Worm (Caenorhabditis elegans) whole organism, L4 larva: ENCODE measurements around the gene F23F1.10.
A peak's percentile ranks its signal among the peaks of the same experiment; 100 is the strongest.

ENCODE experiments used
- aha-1 ChIP-seq: fragments of 150-350 bp; peaks from one replicate; lab custom pipeline; 2014; ENCODE audit warnings: missing biosample characterization, missing genetic modification characterization
- arid-1 ChIP-seq: fragments of 200-800 bp; sonication (Bioruptor generic); conservative IDR thresholded peaks from 2 replicates; pipeline ENCODE4 v1.3.6; 2022; ENCODE audit warnings: missing genetic modification reagents, missing genetic modification characterization, missing compliant biosample characterization
- attf-4 ChIP-seq: sonication (generic microtip); optimal IDR thresholded peaks from 3 replicates; lab custom pipeline; 2017; ENCODE audit warnings: missing biosample characterization, missing genetic modification characterization
- ceh-20 ChIP-seq: fragments of 200-800 bp; sonication (Bioruptor generic); IDR thresholded peaks from 2 replicates; pipeline ENCODE4 v1.3.6; 2022; ENCODE audit warnings: missing genetic modification reagents, missing genetic modification characterization, missing compliant biosample characterization
- ceh-82 ChIP-seq: sonication (generic microtip); optimal IDR thresholded peaks from 2 replicates; lab custom pipeline; 2017; ENCODE audit warnings: missing biosample characterization, missing genetic modification characterization
- daf-16 ChIP-seq, 3 experiments: sonication (generic microtip); optimal IDR thresholded peaks; 2 replicates each; lab custom pipeline; 2016 to 2017; ENCODE audit warnings: missing genetic modification characterization in 3 of 3, missing genetic modification reagents in 3 of 3, mild to moderate bottlenecking in 2 of 3, missing compliant biosample characterization in 2 of 3, missing biosample characterization in 1 of 3, moderate library complexity in 1 of 3
- dve-1 ChIP-seq: sonication (generic microtip); optimal IDR thresholded peaks from 2 replicates; lab custom pipeline; 2017; ENCODE audit warnings: antibody characterized with exemption, mild to moderate bottlenecking, missing genetic modification characterization, missing compliant biosample characterization; ENCODE audit not compliant: insufficient read depth
- fkh-10 ChIP-seq: fragments of 150-350 bp; optimal IDR thresholded peaks from 2 replicates; lab custom pipeline; 2014; ENCODE audit warnings: missing biosample characterization, missing genetic modification reagents, missing genetic modification characterization
- hlh-11 ChIP-seq: fragments of 200-800 bp; sonication (Bioruptor generic); optimal IDR thresholded peaks from 2 replicates; lab custom pipeline; 2018; ENCODE audit warnings: mild to moderate bottlenecking, missing genetic modification characterization, missing compliant biosample characterization
- hlh-30 ChIP-seq: sonication (generic microtip); optimal IDR thresholded peaks from 2 replicates; lab custom pipeline; 2017; ENCODE audit warnings: antibody characterized with exemption, mild to moderate bottlenecking, missing genetic modification characterization, missing compliant biosample characterization; ENCODE audit not compliant: insufficient read depth
- hmg-1.1 ChIP-seq: fragments of 200-800 bp; sonication (Bioruptor generic); IDR thresholded peaks from 2 replicates; pipeline ENCODE4 v1.3.6; 2022; ENCODE audit warnings: missing genetic modification reagents, missing genetic modification characterization, missing compliant biosample characterization
- lin-15B ChIP-seq: fragments of 150-350 bp; sonication (generic microtip); optimal IDR thresholded peaks from 3 replicates; lab custom pipeline; 2014; ENCODE audit warnings: missing biosample characterization, missing genetic modification characterization
- madf-9 ChIP-seq: fragments of 200-800 bp; sonication (Bioruptor generic); conservative IDR thresholded peaks from 2 replicates; pipeline ENCODE4 v1.3.6; 2022; ENCODE audit warnings: missing genetic modification reagents, missing genetic modification characterization, missing compliant biosample characterization
- mdl-1 ChIP-seq, 2 experiments: fragments of 150-350 bp in 1 of 2; sonication (generic microtip) in 1 of 2; optimal IDR thresholded peaks; 2 replicates each; lab custom pipeline; 2014 to 2017; ENCODE audit warnings: missing biosample characterization in 2 of 2, missing genetic modification characterization in 2 of 2
- mep-1 ChIP-seq: fragments of 150-350 bp; sonication (generic microtip); optimal IDR thresholded peaks from 3 replicates; lab custom pipeline; 2014; ENCODE audit warnings: missing biosample characterization, missing genetic modification characterization
- mxl-3 ChIP-seq: fragments of 200-800 bp; sonication (Bioruptor generic); optimal IDR thresholded peaks from 2 replicates; lab custom pipeline; 2018; ENCODE audit warnings: mild to moderate bottlenecking, missing genetic modification characterization, missing compliant biosample characterization
- nhr-102 ChIP-seq: sonication (generic microtip); optimal IDR thresholded peaks from 2 replicates; lab custom pipeline; 2016; ENCODE audit warnings: mild to moderate bottlenecking, missing genetic modification characterization, moderate library complexity, missing compliant biosample characterization
- nhr-11 ChIP-seq: fragments of 150-350 bp; optimal IDR thresholded peaks from 2 replicates; lab custom pipeline; 2014; ENCODE audit warnings: missing biosample characterization, missing genetic modification characterization
- nhr-25 ChIP-seq: sonication (generic microtip); optimal IDR thresholded peaks from 2 replicates; lab custom pipeline; 2017; ENCODE audit warnings: missing genetic modification characterization, mild to moderate bottlenecking, missing compliant biosample characterization, antibody characterized with exemption, moderate library complexity, borderline replicate concordance; ENCODE audit not compliant: insufficient read depth
- nhr-28 ChIP-seq: fragments of 150-350 bp; optimal IDR thresholded peaks from 2 replicates; lab custom pipeline; 2014; ENCODE audit warnings: missing biosample characterization, missing genetic modification characterization
- nhr-48 ChIP-seq: sonication (generic microtip); optimal IDR thresholded peaks from 2 replicates; lab custom pipeline; 2016; ENCODE audit warnings: mild to moderate bottlenecking, missing genetic modification characterization, missing compliant biosample characterization
- nhr-6 ChIP-seq: fragments of 150-350 bp; optimal IDR thresholded peaks from 2 replicates; lab custom pipeline; 2014; ENCODE audit warnings: missing biosample characterization, missing genetic modification characterization
- pqm-1 ChIP-seq: sonication (generic microtip); optimal IDR thresholded peaks from 2 replicates; lab custom pipeline; 2017; ENCODE audit warnings: missing biosample characterization, missing genetic modification characterization
- rbr-2 ChIP-seq: sonication (generic microtip); optimal IDR thresholded peaks from 2 replicates; lab custom pipeline; 2016; ENCODE audit warnings: missing genotype, missing genetic modification characterization, missing compliant biosample characterization
- saeg-2 ChIP-seq: fragments of 200-800 bp; sonication (Bioruptor generic); IDR thresholded peaks from 2 replicates; pipeline ENCODE4 v1.3.6; 2022; ENCODE audit warnings: missing genetic modification reagents, missing genetic modification characterization, missing compliant biosample characterization
- set-16 ChIP-seq: fragments of 200-800 bp; sonication (Bioruptor generic); IDR thresholded peaks from 2 replicates; pipeline ENCODE4 v1.3.6; 2022; ENCODE audit warnings: missing genetic modification reagents, missing genetic modification characterization, missing compliant biosample characterization
- snpc-4 ChIP-seq: fragments of 150-350 bp; optimal IDR thresholded peaks from 2 replicates; lab custom pipeline; 2014; ENCODE audit warnings: missing biosample characterization, missing genetic modification characterization
- spr-1 ChIP-seq: sonication (generic microtip); optimal IDR thresholded peaks from 2 replicates; lab custom pipeline; 2016; ENCODE audit warnings: mild to moderate bottlenecking, missing genetic modification characterization, missing compliant biosample characterization
- unc-62 ChIP-seq, 3 experiments: fragments of 150-350 bp in 1 of 3; sonication (generic microtip); optimal IDR thresholded peaks in 2 of 3; peaks in 1 of 3; 1 replicate in 1 of 3; 2 replicates in 2 of 3; lab custom pipeline; 2014 to 2017; ENCODE audit warnings: missing biosample characterization in 3 of 3, missing genetic modification characterization in 3 of 3, missing genetic modification reagents in 3 of 3, missing genotype in 1 of 3
- vab-7 ChIP-seq: fragments of 200-800 bp; sonication (Bioruptor generic); IDR thresholded peaks from 2 replicates; pipeline ENCODE4 v1.3.6; 2022; ENCODE audit warnings: missing genetic modification reagents, missing genetic modification characterization, missing compliant biosample characterization
- zfp-3 ChIP-seq: fragments of 200-800 bp; sonication (Bioruptor generic); conservative IDR thresholded peaks from 2 replicates; pipeline ENCODE4 v1.3.6; 2022; ENCODE audit warnings: missing genetic modification reagents, missing genetic modification characterization, missing compliant biosample characterization
- zip-11 ChIP-seq: fragments of 200-800 bp; sonication (Bioruptor generic); IDR thresholded peaks from 2 replicates; pipeline ENCODE4 v1.3.6; 2022; ENCODE audit warnings: missing genetic modification characterization, missing compliant biosample characterization
- ztf-11 ChIP-seq: fragments of 150-350 bp; optimal IDR thresholded peaks from 2 replicates; lab custom pipeline; 2014; ENCODE audit warnings: missing biosample characterization, missing genetic modification characterization
- ztf-7 ChIP-seq: fragments of 150-350 bp; optimal IDR thresholded peaks from 2 replicates; lab custom pipeline; 2014; ENCODE audit warnings: missing biosample characterization, missing genetic modification characterization

F23F1.10 gene

ce11 chrII:68757-69156, 27.0 kb upstream of the F23F1.10 start:
- no peak for TF ChIP-seq ztf-7 (tag; lab: Kevin White, UChicago)
- no peak for TF ChIP-seq ceh-20 (GFP tag; lab: Robert Waterston, UW)
- TF ChIP-seq aha-1 (tag; lab: Kevin White, UChicago) = peak; percentile 77
- no peak for TF ChIP-seq ceh-82 (tag; lab: Kevin White, UChicago)
- TF ChIP-seq zip-11 = no peak
- TF ChIP-seq set-16 (GFP tag; lab: Robert Waterston, UW) = no peak
- TF ChIP-seq fkh-10 (GFP tag; lab: Kevin White, UChicago) = no peak
- no peak for TF ChIP-seq lin-15B (tag; lab: Kevin White, UChicago)
- TF ChIP-seq arid-1 (GFP tag; lab: Robert Waterston, UW) = no peak

ce11 chrII:67663-68062, 25.9 kb upstream of the F23F1.10 start:
- TF ChIP-seq unc-62 (GFP tag; optimal IDR thresholded peaks at IDR 0.05 in 1 of 2; lab: Kevin White, UChicago) (peak in 1 of 2 experiments; percentile 86), unc-62 (tag; optimal IDR thresholded peaks at IDR 0.05; lab: Kevin White, UChicago) (no peak), nhr-28 (tag; lab: Kevin White, UChicago) (peak; percentile 65), vab-7 (GFP tag; lab: Robert Waterston, UW) (no peak), zfp-3 (no peak), ztf-7 (tag; lab: Kevin White, UChicago) (no peak), daf-16 (GFP tag; optimal IDR thresholded peaks at IDR 0.05; lab: Kevin White, UChicago) (no peak), daf-16 (tag; optimal IDR thresholded peaks at IDR 0.05; lab: Kevin White, UChicago) (no peak), pqm-1 (tag; lab: Kevin White, UChicago) (peak; percentile 79)
- TF ChIP-seq, all 104 proteins: peak for 3

ce11 chrII:66322-66721, 24.5 kb upstream of the F23F1.10 start:
- peak; percentile 28 for TF ChIP-seq rbr-2 (tag; lab: Kevin White, UChicago)
- peak; percentile 44 for TF ChIP-seq nhr-48 (tag; lab: Kevin White, UChicago)
- TF ChIP-seq ztf-11 = no peak
- peak; percentile 71 for TF ChIP-seq madf-9 (GFP tag; lab: Robert Waterston, UW)
- TF ChIP-seq hlh-11 (tag; lab: Kevin White, UChicago) = peak; percentile 82
- peak; percentile 82 for TF ChIP-seq mxl-3 (GFP tag; lab: Kevin White, UChicago)
- TF ChIP-seq aha-1 (tag; lab: Kevin White, UChicago) = peak; percentile 86
- TF ChIP-seq dve-1 (tag; lab: Kevin White, UChicago) = peak; percentile 43
- TF ChIP-seq saeg-2 (GFP tag; lab: Robert Waterston, UW) = no peak
- TF ChIP-seq hmg-1.1 (GFP tag; lab: Robert Waterston, UW) = peak; percentile 29; the same call in 1 of the 2 replicates
- no peak for TF ChIP-seq snpc-4
- peak in 1 of 2 experiments; percentile 57 for TF ChIP-seq unc-62 (GFP tag; optimal IDR thresholded peaks at IDR 0.05 in 1 of 2; lab: Kevin White, UChicago)
- TF ChIP-seq unc-62 (tag; optimal IDR thresholded peaks at IDR 0.05; lab: Kevin White, UChicago) = no peak
- no peak for TF ChIP-seq set-16 (GFP tag; lab: Robert Waterston, UW)
- TF ChIP-seq nhr-6 = peak; percentile 17
- TF ChIP-seq mep-1 = peak; percentile 38
- peak; percentile 2 for TF ChIP-seq nhr-11 (tag; lab: Kevin White, UChicago)
- TF ChIP-seq mdl-1 (tag; optimal IDR thresholded peaks at IDR 0.05; lab: Kevin White, UChicago) = peak; percentile 27 to 84
- TF ChIP-seq nhr-102 (tag; lab: Kevin White, UChicago) = no peak
- no peak for TF ChIP-seq daf-16 (GFP tag; optimal IDR thresholded peaks at IDR 0.05; lab: Kevin White, UChicago)
- TF ChIP-seq daf-16 (tag; optimal IDR thresholded peaks at IDR 0.05; lab: Kevin White, UChicago) = peak; percentile 19
- peak; percentile 86 for TF ChIP-seq hlh-30 (tag; lab: Kevin White, UChicago)
- peak; percentile 45 for TF ChIP-seq spr-1 (tag; lab: Kevin White, UChicago)
- 0 out of 2 replicates have a peak, but pooled peaks have one; percentile 21 for TF ChIP-seq arid-1 (GFP tag; lab: Robert Waterston, UW)
- TF ChIP-seq attf-4 (tag; lab: Kevin White, UChicago) = no peak
- peak; percentile 51 for TF ChIP-seq nhr-28 (tag; lab: Kevin White, UChicago)
- peak; percentile 48 for TF ChIP-seq nhr-25 (tag; lab: Kevin White, UChicago)
